Worm (Caenorhabditis elegans) whole organism, mixed stage, embryonic: ENCODE data around the gene hst-3.2.

Experiments
- elt-3 ChIP-seq: fragments of 150-350 bp; optimal IDR thresholded peaks from 2 replicates; lab custom pipeline; 2014; ENCODE audit warnings: missing biosample characterization, missing genetic modification characterization
- lsy-2 ChIP-seq: fragments of 150-350 bp; optimal IDR thresholded peaks from 2 replicates; lab custom pipeline; 2014; ENCODE audit warnings: missing biosample characterization, missing genetic modification characterization
- nhr-28 ChIP-seq: fragments of 150-350 bp; optimal IDR thresholded peaks from 2 replicates; lab custom pipeline; 2014; ENCODE audit warnings: missing biosample characterization, missing genetic modification characterization
- nhr-76 ChIP-seq: sonication (generic microtip); optimal IDR thresholded peaks from 2 replicates; lab custom pipeline; 2017; ENCODE audit warnings: missing biosample characterization, missing genetic modification characterization
- snpc-4 ChIP-seq: fragments of 150-350 bp; optimal IDR thresholded peaks from 2 replicates; lab custom pipeline; 2014; ENCODE audit warnings: missing biosample characterization, missing genetic modification characterization
- sptf-1 ChIP-seq: sonication (generic microtip); optimal IDR thresholded peaks from 2 replicates; lab custom pipeline; 2017; ENCODE audit warnings: mild to moderate bottlenecking, missing genetic modification characterization, moderate library complexity, missing compliant biosample characterization
- tbx-8 ChIP-seq: fragments of 200-800 bp; sonication (Bioruptor generic); optimal IDR thresholded peaks from 2 replicates; lab custom pipeline; 2018; ENCODE audit warnings: mild to moderate bottlenecking, missing genetic modification characterization, moderate library complexity, missing compliant biosample characterization
- unc-62 ChIP-seq: fragments of 150-350 bp; optimal IDR thresholded peaks from 2 replicates; lab custom pipeline; 2014; ENCODE audit warnings: missing biosample characterization, missing genetic modification reagents, missing genetic modification characterization

- TF ChIP-seq sptf-1 (no peak), tbx-8 (no peak), lsy-2 (tag; lab: Kevin White, UChicago) (no peak), unc-62 (GFP tag; lab: Kevin White, UChicago) (peak; percentile 95), snpc-4 (no peak), nhr-28 (tag; lab: Kevin White, UChicago) (no peak), nhr-76 (tag; lab: Kevin White, UChicago) (no peak), elt-3 (tag; lab: Kevin White, UChicago) (no peak)
These were observed 3.3 kb downstream of the hst-3.2 start for ce11 chrX:2920456-2920855.
